Fruit fly (Drosophila melanogaster) whole organism, embryonic: ENCODE measurements around the gene CG3764.

ENCODE experiments used
- CG6683 ChIP-seq: fragments of 200-800 bp; sonication (Bioruptor generic); optimal IDR thresholded peaks from 2 replicates; lab custom pipeline; 2017; ENCODE audit warnings: missing biosample characterization, mild to moderate bottlenecking, missing genetic modification characterization, missing genetic modification reagents
- CG8359 ChIP-seq: fragments of 200-800 bp; sonication (Bioruptor generic); optimal IDR thresholded peaks from 2 replicates; lab custom pipeline; 2017; ENCODE audit warnings: missing biosample characterization, mild to moderate bottlenecking, missing genetic modification characterization, borderline replicate concordance
- cg ChIP-seq: fragments of 200-800 bp; sonication (Bioruptor generic); optimal IDR thresholded peaks from 3 replicates; lab custom pipeline; 2019; ENCODE audit warnings: missing biosample characterization, mild to moderate bottlenecking, missing genetic modification characterization, moderate library complexity

- TF ChIP-seq CG8359 (GFP tag; lab: Kevin White, UChicago) = no peak
- TF ChIP-seq CG6683 (GFP tag; lab: Kevin White, UChicago) = no peak
- no peak for TF ChIP-seq cg (GFP tag; lab: Kevin White, UChicago)
These were observed 41.6 kb upstream of the CG3764 start for dm6 chr3L:17053932-17054331.
